Fruit fly (Drosophila melanogaster): ENCODE results near the gene CG12990.

Gene CG12990

DNA sequence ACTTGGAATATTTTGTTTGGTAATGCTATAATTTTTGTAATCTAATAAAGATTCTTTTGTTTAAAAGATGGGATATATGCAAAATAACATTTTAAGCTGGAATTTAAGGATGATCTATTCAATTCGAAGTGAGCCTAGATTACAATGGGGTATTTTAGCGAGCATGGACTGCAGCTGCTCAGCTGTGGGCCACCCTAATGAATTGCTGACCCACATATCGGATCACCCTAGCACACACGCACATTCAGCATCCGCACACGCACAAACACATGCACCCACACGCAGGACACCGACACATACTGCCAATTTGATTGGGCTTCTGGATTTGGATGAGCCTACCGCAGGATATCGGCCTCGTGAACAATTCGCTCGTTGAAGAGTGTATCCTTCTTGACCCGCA, 37.2 kb upstream of the CG12990 start:
- TF ChIP-seq cic (GFP tag; optimal IDR thresholded peaks at IDR 0.05) (no peak), cnc (optimal IDR thresholded peaks at IDR 0.05) (no peak), CG7101 (tag; optimal IDR thresholded peaks at IDR 0.05) (no peak), CG14711 (tag; optimal IDR thresholded peaks at IDR 0.05) (no peak), CG1620 (GFP tag; optimal IDR thresholded peaks at IDR 0.05) (no peak), toe (GFP tag; optimal IDR thresholded peaks at IDR 0.05) (no peak), Mnt (GFP tag; optimal IDR thresholded peaks at IDR 0.05) (no peak), CG11617 (GFP tag; optimal IDR thresholded peaks at IDR 0.05) (no peak), CG5204 (GFP tag; optimal IDR thresholded peaks at IDR 0.05) (no peak), CG12768 (GFP tag; optimal IDR thresholded peaks at IDR 0.05) (no peak), pad (GFP tag; optimal IDR thresholded peaks at IDR 0.05) (no peak)

DNA sequence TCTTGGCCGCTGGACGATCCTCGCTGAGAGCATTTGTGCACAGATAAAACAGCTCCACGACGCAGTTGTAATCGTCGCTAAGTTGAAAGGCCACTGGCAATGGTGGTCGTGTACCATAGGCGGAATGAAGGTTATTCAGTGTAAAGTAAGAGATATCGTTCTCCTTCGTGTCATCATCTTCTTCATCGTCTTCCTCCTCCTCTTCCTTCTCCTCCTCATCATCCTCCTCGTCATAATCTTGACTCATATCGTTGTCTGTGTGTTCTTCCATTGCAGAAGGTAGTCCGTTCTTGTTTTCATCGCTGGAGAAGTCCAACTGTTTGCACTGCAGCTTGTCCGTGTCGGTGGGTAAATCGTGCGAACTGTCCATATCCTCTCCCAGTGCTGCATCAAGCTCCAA, 36.0 kb upstream of the CG12990 start:
- TF ChIP-seq Hr96 (GFP tag; optimal IDR thresholded peaks at IDR 0.05) (no peak), CG5204 (GFP tag; optimal IDR thresholded peaks at IDR 0.05) (no peak), CG14711 (tag; optimal IDR thresholded peaks at IDR 0.05) (no peak), Clk (GFP tag; optimal IDR thresholded peaks at IDR 0.05) (no peak), Mnt (GFP tag; optimal IDR thresholded peaks at IDR 0.05) (no peak), cic (GFP tag; optimal IDR thresholded peaks at IDR 0.05) (no peak), CG7045 (GFP tag; optimal IDR thresholded peaks at IDR 0.05) (no peak), bab1 (GFP tag; optimal IDR thresholded peaks at IDR 0.05) (no peak), kay (GFP tag; ENCODE audit: borderline replicate concordance) (no peak), Crg-1 (GFP tag; optimal IDR thresholded peaks at IDR 0.05) (no peak), CG1620 (GFP tag; optimal IDR thresholded peaks at IDR 0.05) (no peak), CG11617 (GFP tag; optimal IDR thresholded peaks at IDR 0.05) (no peak), tj (GFP tag; optimal IDR thresholded peaks at IDR 0.05) (no peak), ovo (GFP tag; optimal IDR thresholded peaks at IDR 0.05) (no peak), cnc (optimal IDR thresholded peaks at IDR 0.05) (no peak), CG7101 (tag; optimal IDR thresholded peaks at IDR 0.05) (no peak), CG12768 (GFP tag; optimal IDR thresholded peaks at IDR 0.05) (no peak), CG33017 (tag; optimal IDR thresholded peaks at IDR 0.05) (no peak)

DNA sequence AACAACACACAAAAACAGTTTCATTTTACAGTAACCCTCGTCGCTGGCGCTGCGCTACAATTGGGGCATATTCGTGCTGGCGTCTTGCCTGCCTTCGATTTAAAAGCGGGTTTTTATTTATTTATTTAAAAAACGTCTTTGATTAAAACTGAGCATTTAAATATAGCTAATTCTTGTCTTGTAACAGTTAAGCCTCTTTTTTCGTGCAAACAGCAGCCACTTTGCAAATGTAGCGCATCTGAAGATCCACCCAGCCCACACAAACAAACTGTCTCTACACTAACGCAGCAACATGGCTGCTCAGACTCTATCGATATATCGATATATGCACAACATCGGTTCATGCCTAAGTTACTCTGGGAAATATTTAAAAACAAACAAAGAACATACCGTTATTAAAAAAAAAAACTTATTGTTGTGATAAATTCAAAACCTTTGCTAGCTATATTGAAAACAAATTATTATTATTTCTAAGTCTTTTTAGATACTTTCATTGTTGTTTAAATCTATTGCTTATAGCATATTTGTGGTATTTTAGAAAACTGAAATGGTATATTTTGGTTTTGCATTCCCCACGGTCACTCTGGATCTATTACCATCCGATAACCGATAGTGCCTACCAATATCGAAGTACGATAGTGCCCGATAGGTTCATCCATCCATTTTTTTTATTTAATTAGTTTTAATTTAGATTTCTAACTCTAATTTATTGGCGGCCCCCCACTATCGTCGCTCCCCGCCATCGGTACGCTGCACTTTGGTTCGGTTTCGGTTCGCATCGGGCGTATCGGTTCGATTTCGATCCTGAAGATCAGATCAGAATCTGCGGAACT, 31.3 kb upstream of the CG12990 start, which contains the start of the genes CG8188 and par-6:
Gene CG8188, minus strand, starts transcription at position 287 of the 833 bp plus-strand sequence.
Gene par-6, plus strand, starts transcription at position 615 of the 833 bp plus-strand sequence.
- TF ChIP-seq cic (GFP tag; optimal IDR thresholded peaks at IDR 0.05), result peak; percentile 10
- TF ChIP-seq Crg-1 (GFP tag; optimal IDR thresholded peaks at IDR 0.05), result peak; percentile 81
- no peak for TF ChIP-seq cnc (optimal IDR thresholded peaks at IDR 0.05)
- TF ChIP-seq CG12768 (GFP tag; optimal IDR thresholded peaks at IDR 0.05), result peak; percentile 74
- TF ChIP-seq pad (GFP tag; optimal IDR thresholded peaks at IDR 0.05), result peak; percentile 76
- TF ChIP-seq CG11617 (GFP tag; optimal IDR thresholded peaks at IDR 0.05), result peak; percentile 89
- TF ChIP-seq kay (GFP tag; ENCODE audit: borderline replicate concordance), result peak; percentile 20
- peak; percentile 94 for TF ChIP-seq ovo (GFP tag; optimal IDR thresholded peaks at IDR 0.05)
- peak; percentile 92 for TF ChIP-seq Mnt (GFP tag; optimal IDR thresholded peaks at IDR 0.05)
- peak; percentile 93 for TF ChIP-seq CG7101 (tag; optimal IDR thresholded peaks at IDR 0.05)
- no peak for TF ChIP-seq Hr96 (GFP tag; optimal IDR thresholded peaks at IDR 0.05)
- peak; percentile 74 for TF ChIP-seq CG7045 (GFP tag; optimal IDR thresholded peaks at IDR 0.05)
- TF ChIP-seq tj (GFP tag; optimal IDR thresholded peaks at IDR 0.05), result peak; percentile 77
- TF ChIP-seq CG33017 (tag; optimal IDR thresholded peaks at IDR 0.05), result peak; percentile 77
- TF ChIP-seq CG14711 (tag; optimal IDR thresholded peaks at IDR 0.05), result peak; percentile 79
- peak; percentile 96 for TF ChIP-seq bab1 (GFP tag; optimal IDR thresholded peaks at IDR 0.05)
- TF ChIP-seq CG1620 (GFP tag; optimal IDR thresholded peaks at IDR 0.05), result peak; percentile 98
- TF ChIP-seq toe (GFP tag; optimal IDR thresholded peaks at IDR 0.05), result peak; percentile 91
- peak; percentile 88 for TF ChIP-seq CG5204 (GFP tag; optimal IDR thresholded peaks at IDR 0.05)
- peak; percentile 12 for TF ChIP-seq Clk (GFP tag; optimal IDR thresholded peaks at IDR 0.05)

DNA sequence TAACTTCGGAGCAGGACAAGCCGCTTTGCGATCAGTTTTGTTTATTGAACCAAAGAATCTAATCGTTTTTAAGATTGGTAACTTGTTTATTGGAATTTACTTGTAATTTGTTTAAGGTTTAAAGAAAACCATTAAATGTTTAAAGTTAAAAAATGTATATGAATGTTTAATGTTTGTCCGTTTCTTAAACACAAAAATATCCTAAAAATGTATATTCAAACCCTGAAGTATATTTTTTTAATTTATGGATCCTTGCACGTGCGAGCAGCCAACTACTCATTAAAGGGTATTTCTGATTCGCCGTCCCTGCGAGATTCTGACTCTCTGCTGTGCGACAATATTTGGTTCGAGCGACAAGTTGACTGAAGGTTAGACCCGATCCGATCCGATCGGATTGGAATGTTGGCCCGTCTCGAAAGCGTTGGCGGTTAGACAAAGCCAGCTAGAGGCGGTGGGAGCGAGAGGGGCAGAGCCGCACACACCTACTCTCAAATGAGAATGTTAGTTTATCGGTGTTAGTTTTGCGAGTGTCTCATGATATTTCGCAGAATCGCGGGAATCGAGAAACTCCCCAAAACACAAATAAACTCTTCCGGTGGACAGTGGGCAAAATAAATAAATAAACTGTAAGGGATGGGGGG, 27.3 kb upstream of the CG12990 start:
- TF ChIP-seq CG12768 (GFP tag; optimal IDR thresholded peaks at IDR 0.05), result peak; percentile 65
- TF ChIP-seq CG11617 (GFP tag; optimal IDR thresholded peaks at IDR 0.05), result peak; percentile 94
- TF ChIP-seq Clk (GFP tag; optimal IDR thresholded peaks at IDR 0.05), result peak; percentile 33
- peak; percentile 80 for TF ChIP-seq CG1620 (GFP tag; optimal IDR thresholded peaks at IDR 0.05)
- no peak for TF ChIP-seq ovo (GFP tag; optimal IDR thresholded peaks at IDR 0.05)
- no peak for TF ChIP-seq cnc (optimal IDR thresholded peaks at IDR 0.05)
- TF ChIP-seq CG7101 (tag; optimal IDR thresholded peaks at IDR 0.05), result peak; percentile 90
- TF ChIP-seq CG7045 (GFP tag; optimal IDR thresholded peaks at IDR 0.05), result peak; percentile 59
- peak; percentile 30 for TF ChIP-seq CG33017 (tag; optimal IDR thresholded peaks at IDR 0.05)
- TF ChIP-seq toe (GFP tag; optimal IDR thresholded peaks at IDR 0.05), result peak; percentile 68
- TF ChIP-seq Crg-1 (GFP tag; optimal IDR thresholded peaks at IDR 0.05), result peak; percentile 74
- peak; percentile 77 for TF ChIP-seq Mnt (GFP tag; optimal IDR thresholded peaks at IDR 0.05)
- TF ChIP-seq CG14711 (tag; optimal IDR thresholded peaks at IDR 0.05), result peak; percentile 76
- peak; percentile 83 for TF ChIP-seq kay (GFP tag; ENCODE audit: borderline replicate concordance)
- peak; percentile 97 for TF ChIP-seq bab1 (GFP tag; optimal IDR thresholded peaks at IDR 0.05)
- TF ChIP-seq CG5204 (GFP tag; optimal IDR thresholded peaks at IDR 0.05), result peak; percentile 78
- TF ChIP-seq cic (GFP tag; optimal IDR thresholded peaks at IDR 0.05), result no peak
- peak; percentile 85 for TF ChIP-seq Hr96 (GFP tag; optimal IDR thresholded peaks at IDR 0.05)
- TF ChIP-seq tj (GFP tag; optimal IDR thresholded peaks at IDR 0.05), result peak; percentile 75
- TF ChIP-seq pad (GFP tag; optimal IDR thresholded peaks at IDR 0.05), result peak; percentile 76

DNA sequence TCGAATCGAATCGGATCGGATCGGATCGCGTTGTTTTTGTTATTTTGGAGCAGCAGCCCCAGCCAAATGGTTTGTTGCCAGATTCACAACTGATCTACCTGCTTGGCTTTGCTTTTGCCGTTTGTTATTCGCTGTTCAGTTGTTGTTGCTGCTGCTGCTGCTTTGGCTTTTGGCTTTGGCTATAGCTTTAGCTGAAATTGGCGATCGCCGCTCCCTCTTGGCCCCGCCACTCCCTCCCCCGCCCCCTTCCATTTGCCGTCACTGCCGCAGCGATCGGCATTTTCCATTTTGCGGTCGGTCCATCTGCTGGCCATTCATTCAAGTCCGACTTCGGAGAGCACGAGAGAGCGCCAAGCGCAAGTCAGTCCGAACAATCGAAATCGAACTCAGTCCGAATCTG, 26.7 kb upstream of the CG12990 start, which contains the start of gene chas:
Gene chas, minus strand, starts transcription at position 295 of the 400 bp plus-strand sequence.
- TF ChIP-seq CG14711 (tag; optimal IDR thresholded peaks at IDR 0.05), result no peak
- TF ChIP-seq toe (GFP tag; optimal IDR thresholded peaks at IDR 0.05), result no peak
- no peak for TF ChIP-seq Mnt (GFP tag; optimal IDR thresholded peaks at IDR 0.05)
- peak; percentile 53 for TF ChIP-seq cic (GFP tag; optimal IDR thresholded peaks at IDR 0.05)
- TF ChIP-seq CG1620 (GFP tag; optimal IDR thresholded peaks at IDR 0.05), result no peak
- no peak for TF ChIP-seq tj (GFP tag; optimal IDR thresholded peaks at IDR 0.05)

Data from whole organism, adult.